Worm (Caenorhabditis elegans) whole organism, L2 larva: Measurements from ENCODE around the gene grsp-2.
"Not testable (repeated sequence)": the region's sequence is repeated elsewhere in the genome, so short reads cannot be mapped to it uniquely, and the experiment has no call there.

ENCODE experiments used
- R02D3.7 ChIP-seq: fragments of 150-350 bp; optimal IDR thresholded peaks from 2 replicates; lab custom pipeline; 2014; ENCODE audit warnings: missing biosample characterization, missing genetic modification characterization
- Y55F3AM.14 ChIP-seq: fragments of 200-800 bp; sonication (Bioruptor generic); optimal IDR thresholded peaks from 2 replicates; lab custom pipeline; 2018; ENCODE audit warnings: mild to moderate bottlenecking, missing genetic modification characterization, missing compliant biosample characterization
- ama-1 ChIP-seq: fragments of 150-350 bp; optimal IDR thresholded peaks from 2 replicates; lab custom pipeline; 2018; ENCODE audit warnings: inconsistent platforms
- dmd-4 ChIP-seq: sonication (generic microtip); optimal IDR thresholded peaks from 2 replicates; lab custom pipeline; 2017; ENCODE audit warnings: missing biosample characterization, missing genetic modification characterization
- lin-39 ChIP-seq: fragments of 150-350 bp; optimal IDR thresholded peaks from 2 replicates; lab custom pipeline; 2014; ENCODE audit warnings: missing biosample characterization, missing genetic modification reagents, missing genetic modification characterization
- lsy-2 ChIP-seq, 2 experiments: fragments of 150-350 bp in 1 of 2; sonication (generic microtip) in 1 of 2; optimal IDR thresholded peaks; 2 replicates each; lab custom pipeline; 2014 to 2017; ENCODE audit warnings: missing biosample characterization in 2 of 2, missing genetic modification characterization in 2 of 2
- mdl-1 ChIP-seq, 2 experiments: fragments of 150-350 bp in 1 of 2; sonication (generic microtip) in 1 of 2; optimal IDR thresholded peaks; 2 replicates each; lab custom pipeline; 2017; ENCODE audit warnings: missing biosample characterization in 2 of 2, missing genetic modification characterization in 2 of 2
- nhr-237 ChIP-seq: fragments of 150-350 bp; optimal IDR thresholded peaks from 2 replicates; lab custom pipeline; 2014; ENCODE audit warnings: missing biosample characterization, missing genetic modification characterization
- sma-3 ChIP-seq: sonication (generic microtip); optimal IDR thresholded peaks from 2 replicates; lab custom pipeline; 2016; ENCODE audit warnings: missing genetic modification reagents, missing genetic modification characterization, missing compliant biosample characterization
- unc-62 ChIP-seq: fragments of 150-350 bp; optimal IDR thresholded peaks from 2 replicates; lab custom pipeline; 2014; ENCODE audit warnings: missing biosample characterization, missing genetic modification reagents, missing genetic modification characterization
- ztf-11 ChIP-seq: sonication (generic microtip); optimal IDR thresholded peaks from 2 replicates; lab custom pipeline; 2017; ENCODE audit warnings: missing biosample characterization, missing genetic modification characterization

DNA sequence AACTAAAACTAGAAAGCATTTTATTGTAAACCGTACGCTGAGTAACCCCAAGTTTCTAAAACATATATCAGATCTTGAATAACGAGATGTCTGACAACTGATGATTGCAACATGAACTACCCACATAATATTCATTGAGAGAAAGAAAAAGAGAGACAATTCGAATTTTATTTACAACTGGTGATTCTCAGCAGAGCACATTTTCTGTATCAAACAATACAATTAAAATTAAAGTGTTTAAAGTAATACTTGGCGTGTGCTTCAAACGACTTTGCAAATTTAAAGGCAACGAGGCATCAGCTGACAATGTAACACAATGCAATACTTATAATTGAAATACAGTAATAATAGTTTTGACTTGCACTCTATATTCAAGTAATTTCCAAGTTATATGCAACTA, 28.1 kb upstream of the grsp-2 start, which contains the start of gene C33D9.10:
- TF ChIP-seq lsy-2 (tag; optimal IDR thresholded peaks at IDR 0.05; lab: Kevin White, UChicago); dmd-4 (tag; lab: Kevin White, UChicago); ztf-11 (tag; lab: Kevin White, UChicago); lin-39 (tag; lab: Kevin White, UChicago); ama-1 (lab: Kevin White, UChicago); Y55F3AM.14 (GFP tag; lab: Kevin White, UChicago); mdl-1 (tag; optimal IDR thresholded peaks at IDR 0.05; lab: Kevin White, UChicago); R02D3.7 (tag; lab: Kevin White, UChicago); sma-3 (GFP tag; lab: Kevin White, UChicago); nhr-237; unc-62: not testable (repeated sequence)
